Worm (Caenorhabditis elegans) whole organism, late embryonic: ENCODE data around the gene sdz-31.
A peak's percentile ranks its signal among the peaks of the same experiment; 100 is the strongest.

ENCODE experiments used
- C08G9.2 ChIP-seq: sonication (generic microtip); optimal IDR thresholded peaks from 2 replicates; lab custom pipeline; 2016; ENCODE audit warnings: mild to moderate bottlenecking, missing genetic modification characterization, moderate library complexity, missing compliant biosample characterization
- C38D4.7 ChIP-seq: fragments of 200-800 bp; sonication (Bioruptor generic); optimal IDR thresholded peaks from 2 replicates; lab custom pipeline; 2018; ENCODE audit warnings: mild to moderate bottlenecking, missing genetic modification characterization, moderate library complexity, missing compliant biosample characterization
- F13H6.1 ChIP-seq: sonication (generic microtip); optimal IDR thresholded peaks from 2 replicates; lab custom pipeline; 2016; ENCODE audit warnings: missing genetic modification characterization, missing compliant biosample characterization
- K02D7.2 ChIP-seq: sonication (generic microtip); optimal IDR thresholded peaks from 2 replicates; lab custom pipeline; 2017; ENCODE audit warnings: mild to moderate bottlenecking, missing genetic modification characterization, missing compliant biosample characterization
- T23F11.4 ChIP-seq: fragments of 200-800 bp; sonication (Bioruptor generic); optimal IDR thresholded peaks from 2 replicates; lab custom pipeline; 2018; ENCODE audit warnings: mild to moderate bottlenecking, missing genetic modification characterization, missing compliant biosample characterization
- Y22D7AL.16 ChIP-seq: sonication (generic microtip); optimal IDR thresholded peaks from 2 replicates; lab custom pipeline; 2016; ENCODE audit warnings: missing genetic modification characterization, missing compliant biosample characterization
- ahr-1 ChIP-seq: sonication (generic microtip); optimal IDR thresholded peaks from 2 replicates; lab custom pipeline; 2016; ENCODE audit warnings: missing genetic modification characterization, missing compliant biosample characterization
- ama-1 ChIP-seq: fragments of 150-350 bp; optimal IDR thresholded peaks from 2 replicates; lab custom pipeline; 2014
- ceh-2 ChIP-seq: sonication (generic microtip); optimal IDR thresholded peaks from 2 replicates; lab custom pipeline; 2016; ENCODE audit warnings: missing genotype, missing genetic modification characterization, missing compliant biosample characterization
- ceh-24 ChIP-seq: sonication (generic microtip); optimal IDR thresholded peaks from 2 replicates; lab custom pipeline; 2016; ENCODE audit warnings: mild to moderate bottlenecking, missing genetic modification characterization, missing compliant biosample characterization
- ceh-34 ChIP-seq: sonication (generic microtip); optimal IDR thresholded peaks from 2 replicates; lab custom pipeline; 2016; ENCODE audit warnings: mild to moderate bottlenecking, missing genetic modification characterization, missing compliant biosample characterization
- ceh-45 ChIP-seq: fragments of 200-800 bp; sonication (Bioruptor generic); IDR thresholded peaks from 2 replicates; pipeline ENCODE4 v1.3.6; 2022; ENCODE audit warnings: missing genetic modification reagents, missing genetic modification characterization, missing compliant biosample characterization
- ceh-6 ChIP-seq: fragments of 200-800 bp; sonication (Bioruptor generic); optimal IDR thresholded peaks from 2 replicates; lab custom pipeline; 2018; ENCODE audit warnings: mild to moderate bottlenecking, missing genetic modification characterization, missing compliant biosample characterization
- dmd-4 ChIP-seq: sonication (generic microtip); optimal IDR thresholded peaks from 2 replicates; lab custom pipeline; 2016; ENCODE audit warnings: borderline replicate concordance, missing genetic modification characterization, missing compliant biosample characterization
- elt-4 ChIP-seq: sonication (generic microtip); optimal IDR thresholded peaks from 2 replicates; lab custom pipeline; 2016; ENCODE audit warnings: missing genetic modification characterization, missing compliant biosample characterization
- fax-1 ChIP-seq: sonication (generic microtip); optimal IDR thresholded peaks from 2 replicates; lab custom pipeline; 2016; ENCODE audit warnings: missing genotype, missing genetic modification characterization, missing compliant biosample characterization
- fkh-10 ChIP-seq: fragments of 150-350 bp; optimal IDR thresholded peaks from 2 replicates; lab custom pipeline; 2014; ENCODE audit warnings: missing biosample characterization, missing genetic modification reagents, missing genetic modification characterization
- fkh-6 ChIP-seq: sonication (generic microtip); optimal IDR thresholded peaks from 2 replicates; lab custom pipeline; 2016; ENCODE audit warnings: missing genetic modification characterization, missing compliant biosample characterization
- gmeb-2 ChIP-seq: sonication (generic microtip); optimal IDR thresholded peaks from 2 replicates; lab custom pipeline; 2016; ENCODE audit warnings: missing genetic modification characterization, inconsistent platforms, missing compliant biosample characterization
- hlh-15 ChIP-seq: sonication (generic microtip); optimal IDR thresholded peaks from 2 replicates; lab custom pipeline; 2016; ENCODE audit warnings: missing genetic modification characterization, missing compliant biosample characterization
- hlh-6 ChIP-seq: sonication (generic microtip); optimal IDR thresholded peaks from 2 replicates; lab custom pipeline; 2016; ENCODE audit warnings: missing genotype, missing genetic modification characterization, missing compliant biosample characterization
- madf-2 ChIP-seq: sonication (generic microtip); optimal IDR thresholded peaks from 2 replicates; lab custom pipeline; 2017; ENCODE audit warnings: missing genetic modification characterization, missing compliant biosample characterization
- nhr-11 ChIP-seq: fragments of 150-350 bp; optimal IDR thresholded peaks from 2 replicates; lab custom pipeline; 2014; ENCODE audit warnings: missing biosample characterization, missing genetic modification characterization
- npax-4 ChIP-seq: sonication (generic microtip); optimal IDR thresholded peaks from 2 replicates; lab custom pipeline; 2016; ENCODE audit warnings: missing genetic modification characterization, missing compliant biosample characterization
- pag-3 ChIP-seq: sonication (generic microtip); optimal IDR thresholded peaks from 2 replicates; lab custom pipeline; 2016; ENCODE audit warnings: missing compliant biosample characterization, missing genetic modification characterization, borderline replicate concordance
- pha-2 ChIP-seq: sonication (generic microtip); optimal IDR thresholded peaks from 2 replicates; lab custom pipeline; 2017; ENCODE audit warnings: mild to moderate bottlenecking, missing genetic modification characterization, missing compliant biosample characterization
- pha-4 ChIP-seq: fragments of 150-350 bp; optimal IDR thresholded peaks from 2 replicates; lab custom pipeline; 2018; ENCODE audit warnings: missing biosample characterization, missing genetic modification reagents, missing genetic modification characterization
- pqm-1 ChIP-seq: sonication (generic microtip); optimal IDR thresholded peaks from 2 replicates; lab custom pipeline; 2016; ENCODE audit warnings: missing genetic modification characterization, missing compliant biosample characterization
- ref-2 ChIP-seq: sonication (generic microtip); optimal IDR thresholded peaks from 2 replicates; lab custom pipeline; 2016; ENCODE audit warnings: missing genetic modification characterization, missing compliant biosample characterization
- rnt-1 ChIP-seq: sonication (generic microtip); optimal IDR thresholded peaks from 2 replicates; lab custom pipeline; 2016; ENCODE audit warnings: missing genetic modification characterization, missing compliant biosample characterization
- sox-2 ChIP-seq: fragments of 200-800 bp; sonication (Bioruptor generic); IDR thresholded peaks from 2 replicates; pipeline ENCODE4 v1.3.6; 2022; ENCODE audit warnings: missing genetic modification reagents, missing genetic modification characterization, missing compliant biosample characterization
- sox-4 ChIP-seq: sonication (generic microtip); optimal IDR thresholded peaks from 2 replicates; lab custom pipeline; 2017; ENCODE audit warnings: mild to moderate bottlenecking, missing genetic modification characterization, inconsistent platforms, missing compliant biosample characterization
- syd-9 ChIP-seq: sonication (generic microtip); optimal IDR thresholded peaks from 2 replicates; lab custom pipeline; 2016; ENCODE audit warnings: mild to moderate bottlenecking, missing genetic modification characterization, moderate library complexity, missing compliant biosample characterization
- ttx-3 ChIP-seq: sonication (generic microtip); optimal IDR thresholded peaks from 2 replicates; lab custom pipeline; 2016; ENCODE audit warnings: missing genetic modification reagents, missing genetic modification characterization, missing compliant biosample characterization
- unc-3 ChIP-seq, 2 experiments: fragments of 200-800 bp in 1 of 2; sonication (Bioruptor generic) in 1 of 2; sonication (generic microtip) in 1 of 2; conservative IDR thresholded peaks in 1 of 2; optimal IDR thresholded peaks in 1 of 2; 2 replicates each; pipeline versions ENCODE4 v1.3.6 to Lab custom; 2016 to 2022; ENCODE audit warnings: missing compliant biosample characterization in 2 of 2, missing genetic modification characterization in 2 of 2, missing genetic modification reagents in 1 of 2
- unc-42 ChIP-seq: sonication (generic microtip); optimal IDR thresholded peaks from 2 replicates; lab custom pipeline; 2016; ENCODE audit warnings: missing genotype, missing genetic modification characterization, missing compliant biosample characterization
- unc-55 ChIP-seq: sonication (generic microtip); optimal IDR thresholded peaks from 2 replicates; lab custom pipeline; 2017; ENCODE audit warnings: missing biosample characterization, missing genetic modification reagents, missing genetic modification characterization
- unc-86 ChIP-seq: sonication (generic microtip); optimal IDR thresholded peaks from 2 replicates; lab custom pipeline; 2016; ENCODE audit warnings: missing genetic modification characterization, missing compliant biosample characterization
- zip-5 ChIP-seq: sonication (generic microtip); optimal IDR thresholded peaks from 2 replicates; lab custom pipeline; 2016; ENCODE audit warnings: missing genetic modification characterization, missing compliant biosample characterization

Gene sdz-31

ce11 chrV:9906115-9906514, 26.1 kb downstream of the sdz-31 start, which contains the start of gene fipr-11:
fipr-11 (minus strand) TSS chrV:9906215.
- no peak for TF ChIP-seq unc-3 (GFP tag; conservative IDR thresholded peaks at IDR 0.05; lab: Robert Waterston, UW)
- no peak for TF ChIP-seq unc-3 (tag; optimal IDR thresholded peaks at IDR 0.05; lab: Kevin White, UChicago)
- TF ChIP-seq madf-2 = no peak
- no peak for TF ChIP-seq C38D4.7 (GFP tag; lab: Kevin White, UChicago)
- TF ChIP-seq hlh-15 (tag; lab: Kevin White, UChicago) = no peak
- no peak for TF ChIP-seq ceh-24 (tag; lab: Kevin White, UChicago)
- TF ChIP-seq pqm-1 = no peak
- no peak for TF ChIP-seq fax-1
- TF ChIP-seq K02D7.2 (tag; lab: Kevin White, UChicago) = no peak
- TF ChIP-seq sox-2 (GFP tag; lab: Robert Waterston, UW) = no peak
- TF ChIP-seq npax-4 = no peak
- TF ChIP-seq unc-55 (GFP tag; lab: Kevin White, UChicago) = no peak
- no peak for TF ChIP-seq syd-9 (tag; lab: Kevin White, UChicago)
- TF ChIP-seq zip-5 = no peak
- no peak for TF ChIP-seq F13H6.1 (tag; lab: Kevin White, UChicago)
- TF ChIP-seq Y22D7AL.16 (tag; lab: Kevin White, UChicago) = no peak
- no peak for TF ChIP-seq dmd-4 (tag; lab: Kevin White, UChicago)
- no peak for TF ChIP-seq pag-3
- TF ChIP-seq elt-4 (tag; lab: Kevin White, UChicago) = no peak
- no peak for TF ChIP-seq ahr-1 (tag; lab: Kevin White, UChicago)

ce11 chrV:9907205-9907604, 27.2 kb downstream of the sdz-31 start:
- no peak for TF ChIP-seq sox-4 (tag; lab: Kevin White, UChicago)
- TF ChIP-seq madf-2 = no peak
- no peak for TF ChIP-seq ama-1 (lab: Kevin White, UChicago)
- TF ChIP-seq, all 69 proteins: peak for 0

DNA sequence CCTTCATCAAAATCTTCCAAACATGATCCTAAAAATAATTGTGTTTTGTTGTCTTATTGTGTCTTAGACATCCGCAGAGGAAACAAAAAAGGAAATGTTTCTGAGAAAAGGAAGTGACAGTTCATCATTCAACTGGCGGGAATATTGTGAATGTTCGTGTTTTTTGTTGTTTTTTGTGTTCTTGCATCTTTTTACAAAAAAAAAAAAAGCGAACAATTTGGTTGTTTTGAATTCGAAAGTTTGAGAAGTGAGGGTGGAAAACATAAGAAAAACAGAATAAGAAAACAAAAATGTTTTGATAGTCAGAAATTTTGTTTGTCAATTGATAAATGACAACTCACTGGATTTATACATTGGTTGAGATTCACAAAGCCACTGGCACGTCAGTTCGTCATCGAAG, 29.7 kb downstream of the sdz-31 start:
- TF ChIP-seq gmeb-2 (tag; lab: Kevin White, UChicago) (no peak), ceh-45 (no peak), ttx-3 (no peak), nhr-11 (tag; lab: Kevin White, UChicago) (no peak), ceh-6 (no peak), pha-2 (tag; lab: Kevin White, UChicago) (no peak), ref-2 (tag; lab: Kevin White, UChicago) (no peak), pha-4 (tag; lab: Kevin White, UChicago) (no peak), unc-86 (tag; lab: Kevin White, UChicago) (no peak), fkh-10 (no peak), unc-42 (no peak), hlh-6 (no peak), T23F11.4 (GFP tag; lab: Kevin White, UChicago) (no peak), hlh-15 (tag; lab: Kevin White, UChicago) (no peak), ama-1 (lab: Kevin White, UChicago) (no peak)

DNA sequence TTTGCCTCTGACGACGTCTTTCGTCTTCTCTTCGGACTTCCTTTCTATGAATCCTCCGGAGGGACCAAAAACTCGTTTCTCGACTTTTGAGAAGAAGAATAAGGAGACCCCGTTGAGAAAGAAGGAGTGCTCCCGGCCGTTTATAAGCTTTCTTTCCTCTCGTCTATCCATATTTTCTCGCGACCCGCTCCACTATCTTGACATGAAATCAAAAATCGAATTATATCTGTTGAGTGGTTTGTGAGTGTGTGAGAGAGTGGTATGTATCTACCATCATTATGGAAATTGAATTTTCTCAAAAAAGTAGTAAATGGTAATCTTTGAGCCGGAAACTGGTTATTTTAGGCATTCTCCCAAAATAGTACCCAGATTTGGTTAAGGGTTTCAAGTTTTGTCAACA, 31.2 kb downstream of the sdz-31 start:
- TF ChIP-seq rnt-1 (no peak), C08G9.2 (tag; lab: Kevin White, UChicago) (no peak), ceh-34 (tag; lab: Kevin White, UChicago) (no peak), fkh-6 (tag; lab: Kevin White, UChicago) (no peak), Y22D7AL.16 (tag; lab: Kevin White, UChicago) (no peak), unc-42 (peak; percentile 90), ceh-2 (tag; lab: Kevin White, UChicago) (no peak)
